Worm (Caenorhabditis elegans) whole organism, L4 larva: Measurements from ENCODE around the gene skr-9.
"Not testable (repeated sequence)": the region's sequence is repeated elsewhere in the genome, so short reads cannot be mapped to it uniquely, and the experiment has no call there.

Source experiments
- D1046.2 ChIP-seq: fragments of 200-800 bp; sonication (Bioruptor generic); IDR thresholded peaks from 2 replicates; pipeline ENCODE4 v1.3.6; 2022; ENCODE audit warnings: missing genetic modification characterization, missing compliant biosample characterization
- F44E2.7 ChIP-seq: fragments of 200-800 bp; sonication (Bioruptor generic); IDR thresholded peaks from 2 replicates; pipeline ENCODE4 v2.1.2; 2022; ENCODE audit warnings: missing genetic modification characterization, missing compliant biosample characterization
- Y48G9A.11 ChIP-seq: fragments of 200-800 bp; sonication (Bioruptor generic); IDR thresholded peaks from 2 replicates; pipeline ENCODE4 v1.3.6; 2022; ENCODE audit warnings: missing genetic modification reagents, missing genetic modification characterization, missing compliant biosample characterization
- Y75B8A.6 ChIP-seq: fragments of 200-800 bp; sonication (Bioruptor generic); IDR thresholded peaks from 2 replicates; pipeline ENCODE4 v1.3.6; 2022; ENCODE audit warnings: missing genetic modification reagents, missing genetic modification characterization, missing compliant biosample characterization
- ZK337.2 ChIP-seq: fragments of 200-800 bp; sonication (Bioruptor generic); IDR thresholded peaks from 2 replicates; pipeline ENCODE4 v1.3.6; 2022; ENCODE audit warnings: missing genetic modification reagents, missing genetic modification characterization, missing compliant biosample characterization
- aha-1 ChIP-seq: fragments of 150-350 bp; peaks from one replicate; lab custom pipeline; 2014; ENCODE audit warnings: missing biosample characterization, missing genetic modification characterization
- ama-1 ChIP-seq: fragments of 150-350 bp; optimal IDR thresholded peaks from 2 replicates; lab custom pipeline; 2014; ENCODE audit warnings: inconsistent platforms, mixed read lengths
- attf-4 ChIP-seq: sonication (generic microtip); optimal IDR thresholded peaks from 3 replicates; lab custom pipeline; 2017; ENCODE audit warnings: missing biosample characterization, missing genetic modification characterization
- daf-16 ChIP-seq, 3 experiments: sonication (generic microtip); optimal IDR thresholded peaks; 2 replicates each; lab custom pipeline; 2016 to 2017; ENCODE audit warnings: missing genetic modification characterization in 3 of 3, missing genetic modification reagents in 3 of 3, mild to moderate bottlenecking in 2 of 3, missing compliant biosample characterization in 2 of 3, missing biosample characterization in 1 of 3, moderate library complexity in 1 of 3
- dmd-8 ChIP-seq: fragments of 200-800 bp; sonication (Bioruptor generic); IDR thresholded peaks from 2 replicates; pipeline ENCODE4 v1.3.6; 2022; ENCODE audit warnings: missing genetic modification characterization, missing compliant biosample characterization
- dpl-1 ChIP-seq: fragments of 150-350 bp; optimal IDR thresholded peaks from 2 replicates; lab custom pipeline; 2014; ENCODE audit warnings: missing biosample characterization, missing genetic modification reagents, missing genetic modification characterization
- dve-1 ChIP-seq: sonication (generic microtip); optimal IDR thresholded peaks from 2 replicates; lab custom pipeline; 2017; ENCODE audit warnings: antibody characterized with exemption, mild to moderate bottlenecking, missing genetic modification characterization, missing compliant biosample characterization; ENCODE audit not compliant: insufficient read depth
- egl-43 ChIP-seq: fragments of 200-800 bp; sonication (Bioruptor generic); IDR thresholded peaks from 2 replicates; pipeline ENCODE4 v1.3.6; 2022; ENCODE audit warnings: missing genetic modification reagents, missing genetic modification characterization, missing compliant biosample characterization
- fkh-10 ChIP-seq: fragments of 150-350 bp; optimal IDR thresholded peaks from 2 replicates; lab custom pipeline; 2014; ENCODE audit warnings: missing biosample characterization, missing genetic modification reagents, missing genetic modification characterization
- hif-1 ChIP-seq, 2 experiments: sonication (generic microtip); optimal IDR thresholded peaks; 2 replicates each; lab custom pipeline; 2016 to 2017; ENCODE audit warnings: missing compliant biosample characterization in 2 of 2, missing genetic modification characterization in 2 of 2, missing genetic modification reagents in 2 of 2, missing genotype in 2 of 2, mild to moderate bottlenecking in 1 of 2
- hlh-11 ChIP-seq: fragments of 200-800 bp; sonication (Bioruptor generic); optimal IDR thresholded peaks from 2 replicates; lab custom pipeline; 2018; ENCODE audit warnings: mild to moderate bottlenecking, missing genetic modification characterization, missing compliant biosample characterization
- hlh-30 ChIP-seq: sonication (generic microtip); optimal IDR thresholded peaks from 2 replicates; lab custom pipeline; 2017; ENCODE audit warnings: antibody characterized with exemption, mild to moderate bottlenecking, missing genetic modification characterization, missing compliant biosample characterization; ENCODE audit not compliant: insufficient read depth
- lim-7 ChIP-seq: fragments of 200-800 bp; sonication (Bioruptor generic); IDR thresholded peaks from 2 replicates; pipeline ENCODE4 v1.3.6; 2022; ENCODE audit warnings: missing genetic modification characterization, missing compliant biosample characterization
- lin-38 ChIP-seq: fragments of 200-800 bp; sonication (Bioruptor generic); IDR thresholded peaks from 2 replicates; pipeline ENCODE4 v1.3.6; 2022; ENCODE audit warnings: missing genetic modification reagents, missing genetic modification characterization, missing compliant biosample characterization
- mdt-29 ChIP-seq: fragments of 200-800 bp; sonication (Bioruptor generic); IDR thresholded peaks from 2 replicates; pipeline ENCODE4 v1.3.6; 2022; ENCODE audit warnings: missing genetic modification reagents, missing genetic modification characterization, missing compliant biosample characterization
- mep-1 ChIP-seq: fragments of 150-350 bp; sonication (generic microtip); optimal IDR thresholded peaks from 3 replicates; lab custom pipeline; 2014; ENCODE audit warnings: missing biosample characterization, missing genetic modification characterization
- mes-2 ChIP-seq: sonication (generic microtip); optimal IDR thresholded peaks from 2 replicates; lab custom pipeline; 2016; ENCODE audit warnings: missing genotype, mild to moderate bottlenecking, missing genetic modification characterization, missing compliant biosample characterization; ENCODE audit not compliant: poor library complexity, severe bottlenecking
- mxl-2 ChIP-seq: fragments of 200-800 bp; sonication (Bioruptor generic); conservative IDR thresholded peaks from 2 replicates; pipeline ENCODE4 v1.3.6; 2022; ENCODE audit warnings: missing genetic modification reagents, missing genetic modification characterization, missing compliant biosample characterization
- mxl-3 ChIP-seq: fragments of 200-800 bp; sonication (Bioruptor generic); optimal IDR thresholded peaks from 2 replicates; lab custom pipeline; 2018; ENCODE audit warnings: mild to moderate bottlenecking, missing genetic modification characterization, missing compliant biosample characterization
- nhr-10 ChIP-seq: fragments of 150-350 bp; optimal IDR thresholded peaks from 2 replicates; lab custom pipeline; 2014; ENCODE audit warnings: missing biosample characterization, missing genetic modification characterization
- nhr-28 ChIP-seq: fragments of 150-350 bp; optimal IDR thresholded peaks from 2 replicates; lab custom pipeline; 2014; ENCODE audit warnings: missing biosample characterization, missing genetic modification characterization
- nhr-48 ChIP-seq: sonication (generic microtip); optimal IDR thresholded peaks from 2 replicates; lab custom pipeline; 2016; ENCODE audit warnings: mild to moderate bottlenecking, missing genetic modification characterization, missing compliant biosample characterization
- pha-4 ChIP-seq, 2 experiments: fragments of 150-350 bp in 1 of 2; fragments of 200-800 bp in 1 of 2; sonication (Bioruptor generic) in 1 of 2; IDR thresholded peaks in 1 of 2; optimal IDR thresholded peaks in 1 of 2; 2 replicates each; pipeline versions ENCODE4 v1.3.6 to Lab custom; 2014 to 2022; ENCODE audit warnings: missing genetic modification characterization in 2 of 2, missing genetic modification reagents in 2 of 2, missing biosample characterization in 1 of 2, missing compliant biosample characterization in 1 of 2
- pqm-1 ChIP-seq: sonication (generic microtip); optimal IDR thresholded peaks from 2 replicates; lab custom pipeline; 2017; ENCODE audit warnings: missing biosample characterization, missing genetic modification characterization
- rbr-2 ChIP-seq: sonication (generic microtip); optimal IDR thresholded peaks from 2 replicates; lab custom pipeline; 2016; ENCODE audit warnings: missing genotype, missing genetic modification characterization, missing compliant biosample characterization
- sdz-12 ChIP-seq: fragments of 200-800 bp; sonication (Bioruptor generic); optimal IDR thresholded peaks from 2 replicates; lab custom pipeline; 2018; ENCODE audit warnings: mild to moderate bottlenecking, missing genetic modification characterization, missing compliant biosample characterization
- set-16 ChIP-seq: fragments of 200-800 bp; sonication (Bioruptor generic); IDR thresholded peaks from 2 replicates; pipeline ENCODE4 v1.3.6; 2022; ENCODE audit warnings: missing genetic modification reagents, missing genetic modification characterization, missing compliant biosample characterization
- snpc-1.2 ChIP-seq: fragments of 200-800 bp; sonication (Bioruptor generic); IDR thresholded peaks from 2 replicates; pipeline ENCODE4 v1.3.6; 2022; ENCODE audit warnings: missing genetic modification reagents, missing genetic modification characterization, missing compliant biosample characterization
- spr-3 ChIP-seq: fragments of 200-800 bp; sonication (Bioruptor generic); optimal IDR thresholded peaks from 2 replicates; lab custom pipeline; 2018; ENCODE audit warnings: mild to moderate bottlenecking, missing genetic modification characterization, missing compliant biosample characterization
- tag-97 ChIP-seq: fragments of 200-800 bp; sonication (Bioruptor generic); IDR thresholded peaks from 2 replicates; pipeline ENCODE4 v1.3.6; 2022; ENCODE audit warnings: missing genetic modification characterization, missing compliant biosample characterization
- unc-39 ChIP-seq: sonication (generic microtip); optimal IDR thresholded peaks from 2 replicates; lab custom pipeline; 2017; ENCODE audit warnings: missing biosample characterization, missing genetic modification characterization
- unc-62 ChIP-seq, 3 experiments: fragments of 150-350 bp in 1 of 3; sonication (generic microtip); optimal IDR thresholded peaks in 2 of 3; peaks in 1 of 3; 1 replicate in 1 of 3; 2 replicates in 2 of 3; lab custom pipeline; 2014 to 2017; ENCODE audit warnings: missing biosample characterization in 3 of 3, missing genetic modification characterization in 3 of 3, missing genetic modification reagents in 3 of 3, missing genotype in 1 of 3
- zag-1 ChIP-seq: fragments of 150-350 bp; optimal IDR thresholded peaks from 2 replicates; lab custom pipeline; 2014; ENCODE audit warnings: missing biosample characterization, missing genetic modification characterization
- zfp-3 ChIP-seq: fragments of 200-800 bp; sonication (Bioruptor generic); conservative IDR thresholded peaks from 2 replicates; pipeline ENCODE4 v1.3.6; 2022; ENCODE audit warnings: missing genetic modification reagents, missing genetic modification characterization, missing compliant biosample characterization

skr-9 gene

ce11 chrIV:17163273-17163672 is at the start of gene skr-9:
Gene skr-9 (plus strand): TSS chrIV:17163573.
- TF ChIP-seq ZK337.2 (GFP tag; lab: Robert Waterston, UW); sdz-12 (GFP tag; lab: Kevin White, UChicago); nhr-10 (tag; lab: Kevin White, UChicago): not testable (repeated sequence)
- TF ChIP-seq, all 104 proteins: peak for 0; not testable (repeated sequence) for 104

- TF ChIP-seq Y48G9A.11 (GFP tag; lab: Robert Waterston, UW) (peak; percentile 47; the same call in 1 of the 2 replicates), pqm-1 (tag; lab: Kevin White, UChicago) (no peak), sdz-12 (GFP tag; lab: Kevin White, UChicago) (no peak), fkh-10 (no peak), aha-1 (tag; lab: Kevin White, UChicago) (no peak), ama-1 (lab: Kevin White, UChicago) (peak; percentile 73), F44E2.7 (GFP tag; lab: Robert Waterston, UW) (no peak), D1046.2 (GFP tag; lab: Robert Waterston, UW) (0 out of 2 replicates have a peak, but pooled peaks have one; percentile 54), lim-7 (GFP tag; lab: Robert Waterston, UW) (0 out of 2 replicates have a peak, but pooled peaks have one; percentile 53), unc-39 (tag; lab: Kevin White, UChicago) (no peak), attf-4 (tag; lab: Kevin White, UChicago) (no peak), tag-97 (GFP tag; lab: Robert Waterston, UW) (no peak), nhr-48 (no peak), lin-38 (GFP tag; lab: Robert Waterston, UW) (no peak), hlh-11 (no peak), snpc-1.2 (GFP tag; lab: Robert Waterston, UW) (peak; percentile 22; the same call in 1 of the 2 replicates), set-16 (no peak), zag-1 (tag; lab: Kevin White, UChicago) (no peak), nhr-28 (tag; lab: Kevin White, UChicago) (no peak), mdt-29 (GFP tag; lab: Robert Waterston, UW) (0 out of 2 replicates have a peak, but pooled peaks have one; percentile 12), egl-43 (GFP tag; lab: Robert Waterston, UW) (no peak), Y75B8A.6 (GFP tag; lab: Robert Waterston, UW) (no peak)
Observed at ce11 chrIV:17116345-17116744, 47.0 kb upstream of the skr-9 start, which contains the start of gene cyn-13. Gene cyn-13 (minus strand): TSS chrIV:17116657.

ce11 chrIV:17116821-17117220 is 46.6 kb upstream of the skr-9 start:
- TF ChIP-seq set-16 (peak; percentile 98), mdt-29 (GFP tag; lab: Robert Waterston, UW) (0 out of 2 replicates have a peak, but pooled peaks have one; percentile 1), spr-3 (GFP tag; lab: Kevin White, UChicago) (no peak)
- TF ChIP-seq, all 104 proteins: peak for 2

ce11 chrIV:17118585-17118984 is 44.8 kb upstream of the skr-9 start, which contains the start of gene uaf-2:
Gene uaf-2 (minus strand): TSS chrIV:17118767.
- peak; percentile 65 for TF ChIP-seq mep-1
- TF ChIP-seq mxl-2, result no peak
- TF ChIP-seq lin-38 (GFP tag; lab: Robert Waterston, UW), result peak; percentile 25; the same call in 1 of the 2 replicates
- TF ChIP-seq unc-62 (GFP tag; optimal IDR thresholded peaks at IDR 0.05 in 1 of 2; lab: Kevin White, UChicago), result peak in 1 of 2 experiments; percentile 1
- TF ChIP-seq unc-62 (tag; optimal IDR thresholded peaks at IDR 0.05; lab: Kevin White, UChicago), result no peak
- peak; percentile 36 for TF ChIP-seq snpc-1.2 (GFP tag; lab: Robert Waterston, UW)
- TF ChIP-seq dve-1 (tag; lab: Kevin White, UChicago), result peak; percentile 19
- TF ChIP-seq dpl-1 (GFP tag; lab: Kevin White, UChicago), result peak; percentile 44
- no peak for TF ChIP-seq dmd-8
- peak; percentile 50 for TF ChIP-seq hlh-30 (tag; lab: Kevin White, UChicago)
- TF ChIP-seq pha-4 (GFP tag; IDR thresholded peaks at IDR 0.05; lab: Robert Waterston, UW), result peak; percentile 19; the same call in 1 of the 2 replicates
- no peak for TF ChIP-seq pha-4 (tag; optimal IDR thresholded peaks at IDR 0.05; lab: Kevin White, UChicago)
- TF ChIP-seq rbr-2 (tag; lab: Kevin White, UChicago), result peak; percentile 17
- no peak for TF ChIP-seq mxl-3
- TF ChIP-seq daf-16 (GFP tag; optimal IDR thresholded peaks at IDR 0.05; lab: Kevin White, UChicago), result no peak
- peak; percentile 20 for TF ChIP-seq daf-16 (tag; optimal IDR thresholded peaks at IDR 0.05; lab: Kevin White, UChicago)
- TF ChIP-seq mes-2 (tag; lab: Kevin White, UChicago), result peak; percentile 82
- TF ChIP-seq zfp-3 (GFP tag; lab: Robert Waterston, UW), result no peak
- peak in 1 of 2 experiments; percentile 19 for TF ChIP-seq hif-1 (tag; optimal IDR thresholded peaks at IDR 0.05; lab: Kevin White, UChicago)
